Worm (Caenorhabditis elegans) whole organism, L2 larva: ENCODE results near the gene C06E2.1.

ENCODE experiments used
- R02D3.7 ChIP-seq: fragments of 150-350 bp; optimal IDR thresholded peaks from 2 replicates; lab custom pipeline; 2014; ENCODE audit warnings: missing biosample characterization, missing genetic modification characterization
- ceh-16 ChIP-seq: fragments of 150-350 bp; optimal IDR thresholded peaks from 2 replicates; lab custom pipeline; 2014; ENCODE audit warnings: missing biosample characterization, missing genetic modification characterization
- ceh-82 ChIP-seq: fragments of 150-350 bp; optimal IDR thresholded peaks from 2 replicates; lab custom pipeline; 2014; ENCODE audit warnings: missing biosample characterization, missing genetic modification characterization
- crh-2 ChIP-seq: sonication (generic microtip); optimal IDR thresholded peaks from 2 replicates; lab custom pipeline; 2017; ENCODE audit warnings: missing biosample characterization, missing genetic modification characterization
- egl-27 ChIP-seq: sonication (generic microtip); optimal IDR thresholded peaks from 3 replicates; lab custom pipeline; 2017; ENCODE audit warnings: missing biosample characterization, missing genetic modification reagents, missing genetic modification characterization
- gmeb-1 ChIP-seq: fragments of 150-350 bp; optimal IDR thresholded peaks from 2 replicates; lab custom pipeline; 2014; ENCODE audit warnings: missing biosample characterization, missing genetic modification characterization
- nhr-11 ChIP-seq: fragments of 150-350 bp; optimal IDR thresholded peaks from 2 replicates; lab custom pipeline; 2014; ENCODE audit warnings: missing biosample characterization, missing genetic modification characterization
- nhr-129 ChIP-seq: fragments of 150-350 bp; optimal IDR thresholded peaks from 2 replicates; lab custom pipeline; 2014; ENCODE audit warnings: missing biosample characterization, missing genetic modification characterization
- unc-55 ChIP-seq: fragments of 150-350 bp; sonication (generic microtip); optimal IDR thresholded peaks from 3 replicates; lab custom pipeline; 2014; ENCODE audit warnings: missing biosample characterization, missing genetic modification reagents, missing genetic modification characterization

DNA sequence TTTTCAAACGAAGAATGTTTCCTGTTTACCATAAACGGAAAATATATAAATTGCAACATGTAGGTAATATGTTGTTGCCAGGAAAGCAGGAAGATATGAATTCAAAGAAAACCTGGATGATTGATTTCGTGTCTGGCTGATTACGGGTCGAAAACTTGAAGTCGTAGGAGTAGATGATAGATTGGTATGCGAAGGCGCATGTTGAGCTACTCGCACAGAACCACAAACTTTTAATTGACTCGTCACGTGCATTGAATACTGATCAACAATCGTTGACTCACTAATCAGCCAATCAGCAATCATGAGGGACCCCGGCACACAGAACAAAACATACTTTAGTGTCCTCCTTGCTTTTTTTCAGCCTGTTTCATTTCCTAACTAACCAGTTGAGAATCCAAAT lies 46.6 kb upstream of the C06E2.1 start:
- TF ChIP-seq crh-2 (tag; lab: Kevin White, UChicago), result no peak
- no peak for TF ChIP-seq unc-55
- no peak for TF ChIP-seq gmeb-1
- TF ChIP-seq R02D3.7 (tag; lab: Kevin White, UChicago), result no peak
- no peak for TF ChIP-seq ceh-82 (tag; lab: Kevin White, UChicago)
- TF ChIP-seq ceh-16 (tag; lab: Kevin White, UChicago), result no peak
- TF ChIP-seq nhr-11, result no peak
- no peak for TF ChIP-seq nhr-129 (tag; lab: Kevin White, UChicago)
- TF ChIP-seq egl-27 (tag; lab: Kevin White, UChicago), result no peak
